Worm (Caenorhabditis elegans): ENCODE results near the gene decr-1.3.

DNA sequence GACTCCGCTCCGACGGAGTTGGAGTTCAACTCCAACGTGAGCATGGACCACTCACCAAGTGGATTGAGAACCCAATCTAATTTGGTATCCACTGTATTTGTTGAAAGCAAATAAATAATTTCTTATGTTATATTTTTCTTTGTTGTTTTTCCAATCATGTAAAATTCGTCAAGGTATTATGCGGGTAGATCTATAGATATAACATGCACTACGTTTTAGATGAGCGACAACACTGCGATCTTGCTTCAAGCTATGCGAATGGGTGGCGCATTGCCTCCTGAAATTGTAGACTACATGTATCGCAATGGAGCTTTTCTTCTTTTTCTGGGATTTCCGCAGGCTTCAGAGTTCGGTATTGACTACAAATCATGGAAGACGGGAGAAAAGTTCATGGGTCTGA is 28.8 kb downstream of the decr-1.3 start, which contains the start of gene F10B5.2:
- TF ChIP-seq unc-62 (GFP tag; optimal IDR thresholded peaks at IDR 0.05 in 1 of 2) (no peak), unc-62 (tag; optimal IDR thresholded peaks at IDR 0.05) (no peak), sdz-12 (GFP tag; optimal IDR thresholded peaks at IDR 0.05) (no peak), ztf-11 (tag; optimal IDR thresholded peaks at IDR 0.05) (no peak), lsy-2 (tag; optimal IDR thresholded peaks at IDR 0.05) (no peak), nhr-102 (tag; optimal IDR thresholded peaks at IDR 0.05) (no peak), zfp-2 (tag; optimal IDR thresholded peaks at IDR 0.05) (no peak), attf-4 (tag; optimal IDR thresholded peaks at IDR 0.05) (no peak), mxl-2 (GFP tag; conservative IDR thresholded peaks at IDR 0.05) (no peak), ama-1 (optimal IDR thresholded peaks at IDR 0.05) (no peak), nhr-237 (tag; optimal IDR thresholded peaks at IDR 0.05) (no peak), nhr-6 (tag; optimal IDR thresholded peaks at IDR 0.05) (no peak)

Measured in whole organism, L4 larva.